Worm (Caenorhabditis elegans) whole organism, young adult: ENCODE results near the gene sdz-11.

Experiments
- C06A6.2 ChIP-seq: fragments of 200-800 bp; sonication (Bioruptor generic); conservative IDR thresholded peaks from 2 replicates; pipeline ENCODE4 v1.3.6; 2022; ENCODE audit warnings: missing genetic modification characterization, missing compliant biosample characterization
- K11D2.4 ChIP-seq: fragments of 200-800 bp; sonication (Bioruptor generic); IDR thresholded peaks from 2 replicates; pipeline ENCODE4 v1.3.6; 2022; ENCODE audit warnings: missing genetic modification reagents, missing genetic modification characterization, missing compliant biosample characterization
- Y56A3A.18 ChIP-seq: fragments of 200-800 bp; sonication (Bioruptor generic); IDR thresholded peaks from 2 replicates; pipeline ENCODE4 v1.3.6; 2022; ENCODE audit warnings: missing genetic modification reagents, missing genetic modification characterization, missing compliant biosample characterization
- Y79H2A.3 ChIP-seq: fragments of 200-800 bp; sonication (Bioruptor generic); conservative IDR thresholded peaks from 2 replicates; pipeline ENCODE4 v1.3.6; 2022; ENCODE audit warnings: missing genetic modification reagents, missing genetic modification characterization, missing compliant biosample characterization
- Y95B8A.8 ChIP-seq: fragments of 200-800 bp; sonication (Bioruptor generic); IDR thresholded peaks from 2 replicates; pipeline ENCODE4 v1.3.6; 2022; ENCODE audit warnings: missing genetic modification reagents, missing genetic modification characterization, missing compliant biosample characterization
- ama-1 ChIP-seq, 3 experiments: fragments of 150-350 bp in 1 of 3; sonication (generic microtip) in 2 of 3; optimal IDR thresholded peaks; 2 replicates each; lab custom pipeline; 2014 to 2018; ENCODE audit warnings: missing biosample characterization in 2 of 3, missing genetic modification characterization in 2 of 3, missing genetic modification reagents in 2 of 3
- bed-1 ChIP-seq: fragments of 200-800 bp; sonication (Bioruptor generic); IDR thresholded peaks from 2 replicates; pipeline ENCODE4 v1.3.6; 2022; ENCODE audit warnings: missing genetic modification reagents, missing genetic modification characterization, missing compliant biosample characterization
- bed-2 ChIP-seq: fragments of 200-800 bp; sonication (Bioruptor generic); IDR thresholded peaks from 2 replicates; pipeline ENCODE4 v1.3.6; 2022; ENCODE audit warnings: missing genetic modification reagents, missing genetic modification characterization, missing compliant biosample characterization
- ceh-100 ChIP-seq: fragments of 200-800 bp; sonication (Bioruptor generic); IDR thresholded peaks from 2 replicates; pipeline ENCODE4 v1.3.6; 2022; ENCODE audit warnings: missing genetic modification reagents, missing genetic modification characterization, missing compliant biosample characterization
- ceh-27 ChIP-seq: fragments of 200-800 bp; sonication (Bioruptor generic); optimal IDR thresholded peaks from 2 replicates; lab custom pipeline; 2018; ENCODE audit warnings: mild to moderate bottlenecking, missing genetic modification characterization, moderate library complexity, missing compliant biosample characterization
- die-1 ChIP-seq: sonication (generic microtip); optimal IDR thresholded peaks from 2 replicates; lab custom pipeline; 2016; ENCODE audit warnings: missing genotype, mild to moderate bottlenecking, missing genetic modification characterization, missing compliant biosample characterization
- dox-1 ChIP-seq: fragments of 200-800 bp; sonication (Bioruptor generic); IDR thresholded peaks from 2 replicates; pipeline ENCODE4 v1.3.6; 2022; ENCODE audit warnings: missing genetic modification reagents, missing genetic modification characterization, missing compliant biosample characterization
- dpff-1 ChIP-seq: sonication (generic microtip); optimal IDR thresholded peaks from 2 replicates; lab custom pipeline; 2017; ENCODE audit warnings: mild to moderate bottlenecking, missing genetic modification characterization, missing compliant biosample characterization
- ekl-4 ChIP-seq: fragments of 200-800 bp; sonication (Bioruptor generic); IDR thresholded peaks from 2 replicates; pipeline ENCODE4 v1.3.6; 2022; ENCODE audit warnings: missing genetic modification reagents, missing genetic modification characterization, missing compliant biosample characterization
- him-1 ChIP-seq: sonication (generic microtip); optimal IDR thresholded peaks from 2 replicates; lab custom pipeline; 2016; ENCODE audit warnings: missing genotype, missing genetic modification reagents, missing genetic modification characterization, missing compliant biosample characterization
- let-526 ChIP-seq: fragments of 200-800 bp; sonication (Bioruptor generic); IDR thresholded peaks from 2 replicates; pipeline ENCODE4 v1.3.6; 2022; ENCODE audit warnings: missing genetic modification reagents, missing genetic modification characterization, missing compliant biosample characterization
- lir-1 ChIP-seq: fragments of 200-800 bp; sonication (Bioruptor generic); conservative IDR thresholded peaks from 2 replicates; pipeline ENCODE4 v1.3.6; 2022; ENCODE audit warnings: missing genetic modification reagents, missing genetic modification characterization, missing compliant biosample characterization
- lsy-27 ChIP-seq: sonication (generic microtip); optimal IDR thresholded peaks from 2 replicates; lab custom pipeline; 2017; ENCODE audit warnings: missing genetic modification characterization, mild to moderate bottlenecking, missing compliant biosample characterization, antibody characterized with exemption, missing genotype, borderline replicate concordance; ENCODE audit not compliant: insufficient read depth
- madf-10 ChIP-seq: sonication (generic microtip); optimal IDR thresholded peaks from 2 replicates; lab custom pipeline; 2016; ENCODE audit warnings: mild to moderate bottlenecking, missing genetic modification characterization, missing compliant biosample characterization
- madf-3 ChIP-seq: fragments of 200-800 bp; sonication (Bioruptor generic); IDR thresholded peaks from 2 replicates; pipeline ENCODE4 v1.3.6; 2022; ENCODE audit warnings: missing genetic modification reagents, missing genetic modification characterization, missing compliant biosample characterization
- mxl-1 ChIP-seq: sonication (generic microtip); optimal IDR thresholded peaks from 2 replicates; lab custom pipeline; 2016; ENCODE audit warnings: missing genetic modification characterization, missing compliant biosample characterization
- nhr-120 ChIP-seq: fragments of 200-800 bp; sonication (Bioruptor generic); IDR thresholded peaks from 2 replicates; pipeline ENCODE4 v1.3.6; 2022; ENCODE audit warnings: missing genetic modification characterization, missing compliant biosample characterization
- nhr-179 ChIP-seq: sonication (generic microtip); optimal IDR thresholded peaks from 2 replicates; lab custom pipeline; 2016; ENCODE audit warnings: mild to moderate bottlenecking, missing genetic modification characterization, missing compliant biosample characterization
- nhr-80 ChIP-seq: sonication (generic microtip); optimal IDR thresholded peaks from 2 replicates; lab custom pipeline; 2016; ENCODE audit warnings: missing genetic modification characterization, missing compliant biosample characterization
- rcor-1 ChIP-seq: fragments of 200-800 bp; sonication (Bioruptor generic); IDR thresholded peaks from 2 replicates; pipeline ENCODE4 v1.3.6; 2022; ENCODE audit warnings: missing genetic modification reagents, missing genetic modification characterization, missing compliant biosample characterization
- tbp1 ChIP-seq: fragments of 200-800 bp; sonication (Bioruptor generic); optimal IDR thresholded peaks from 2 replicates; lab custom pipeline; 2018; ENCODE audit warnings: mild to moderate bottlenecking, missing genetic modification characterization, missing compliant biosample characterization
- zim-3 ChIP-seq: sonication (generic microtip); optimal IDR thresholded peaks from 2 replicates; lab custom pipeline; 2017; ENCODE audit warnings: mild to moderate bottlenecking, missing genetic modification characterization, moderate library complexity, missing compliant biosample characterization
- ztf-18 ChIP-seq: sonication (generic microtip); optimal IDR thresholded peaks from 2 replicates; lab custom pipeline; 2016; ENCODE audit warnings: missing genotype, mild to moderate bottlenecking, missing genetic modification characterization, missing compliant biosample characterization
- ztf-22 ChIP-seq: fragments of 200-800 bp; sonication (Bioruptor generic); optimal IDR thresholded peaks from 2 replicates; lab custom pipeline; 2018; ENCODE audit warnings: mild to moderate bottlenecking, missing genetic modification characterization, moderate library complexity, missing compliant biosample characterization
- ztf-26 ChIP-seq: sonication (generic microtip); optimal IDR thresholded peaks from 2 replicates; lab custom pipeline; 2017; ENCODE audit warnings: missing genetic modification characterization, missing compliant biosample characterization
- ztf-6 ChIP-seq: fragments of 200-800 bp; sonication (Bioruptor generic); IDR thresholded peaks from 2 replicates; pipeline ENCODE4 v1.3.6; 2022; ENCODE audit warnings: missing genetic modification reagents, missing genetic modification characterization, missing compliant biosample characterization

sdz-11 gene

ce11 chrII:3753598-3753997 lies 1.5 kb upstream of the sdz-11 start, which contains the start of gene rcd-1:
rcd-1 (plus strand) TSS chrII:3753898.
- no peak for TF ChIP-seq ztf-26 (tag; lab: Kevin White, UChicago)
- 0 out of 2 replicates have a peak, but pooled peaks have one; percentile 20 for TF ChIP-seq bed-1 (GFP tag; lab: Robert Waterston, UW)
- no peak for TF ChIP-seq madf-10
- TF ChIP-seq ama-1 (optimal IDR thresholded peaks at IDR 0.05; lab: Kevin White, UChicago): no peak
- no peak for TF ChIP-seq ama-1 (GFP tag; optimal IDR thresholded peaks at IDR 0.05; lab: Kevin White, UChicago)
- TF ChIP-seq mxl-1 (tag; lab: Kevin White, UChicago): no peak
- TF ChIP-seq rcor-1 (GFP tag; lab: Robert Waterston, UW): no peak

- TF ChIP-seq C06A6.2 (GFP tag; lab: Robert Waterston, UW) (no peak), dpff-1 (no peak), nhr-120 (no peak), ceh-27 (GFP tag; lab: Kevin White, UChicago) (no peak)
Observed at ce11 chrII:3750685-3751084, 1.4 kb downstream of the sdz-11 start, which contains the start of gene fbxb-91. fbxb-91 (minus strand) TSS chrII:3750785.

- no peak for TF ChIP-seq zim-3 (tag; lab: Kevin White, UChicago)
- no peak for TF ChIP-seq madf-10
- TF ChIP-seq, all 124 proteins: peak for 0
Observed at ce11 chrII:3748719-3749118, 3.4 kb downstream of the sdz-11 start, which contains the start of gene fbxb-90. fbxb-90 (minus strand) TSS chrII:3748819.

- TF ChIP-seq him-1 (tag; lab: Kevin White, UChicago) (no peak), lir-1 (GFP tag; lab: Robert Waterston, UW) (no peak), Y56A3A.18 (GFP tag; lab: Robert Waterston, UW) (no peak), die-1 (tag; lab: Kevin White, UChicago) (no peak), ztf-22 (no peak), ztf-6 (GFP tag; lab: Robert Waterston, UW) (no peak), ztf-18 (no peak)
Observed at ce11 chrII:3747405-3747804, 4.7 kb downstream of the sdz-11 start, which contains the start of gene fbxb-92. fbxb-92 (minus strand) TSS chrII:3747505.

ce11 chrII:3743684-3744200 lies 8.3 kb downstream of the sdz-11 start, which contains the start of gene nta-1:
nta-1 (minus strand) TSS chrII:3743814.
- TF ChIP-seq tbp1 (GFP tag; lab: Kevin White, UChicago): peak; percentile 29
- TF ChIP-seq ztf-22: no peak
- TF ChIP-seq nhr-80 (tag; lab: Kevin White, UChicago): peak; percentile 58
- 0 out of 2 replicates have a peak, but pooled peaks have one; percentile 11 for TF ChIP-seq dox-1 (GFP tag; lab: Robert Waterston, UW)
- TF ChIP-seq, all 124 proteins: peak for 3

- no peak for TF ChIP-seq lsy-27
- TF ChIP-seq ztf-22: no peak
- TF ChIP-seq nhr-120: no peak
- no peak for TF ChIP-seq lir-1 (GFP tag; lab: Robert Waterston, UW)
- no peak for TF ChIP-seq Y79H2A.3
- no peak for TF ChIP-seq nhr-179 (tag; lab: Kevin White, UChicago)
- no peak for TF ChIP-seq bed-2 (GFP tag; lab: Robert Waterston, UW)
- TF ChIP-seq ceh-100 (GFP tag; lab: Robert Waterston, UW): no peak
- no peak for TF ChIP-seq nhr-80 (tag; lab: Kevin White, UChicago)
- no peak for TF ChIP-seq ekl-4
- no peak for TF ChIP-seq Y95B8A.8 (GFP tag; lab: Robert Waterston, UW)
- no peak for TF ChIP-seq madf-3
- no peak for TF ChIP-seq let-526 (GFP tag; lab: Robert Waterston, UW)
- TF ChIP-seq K11D2.4: no peak
Observed at ce11 chrII:3741584-3741983, 10.5 kb downstream of the sdz-11 start, which contains the start of gene F12E12.1. F12E12.1 (plus strand) TSS chrII:3741884.
